Worm (Caenorhabditis elegans): ENCODE measurements around the gene srz-83.

The srz-83 gene

ce11 chrIV:3509477-3510063 lies 5.3 kb downstream of the srz-83 start, which contains the start of gene ced-10:
Gene ced-10, minus strand, starts transcription at chrIV:3509527.
- TF ChIP-seq unc-62 (GFP tag; optimal IDR thresholded peaks at IDR 0.05), result no peak

- TF ChIP-seq unc-62 (GFP tag; optimal IDR thresholded peaks at IDR 0.05), result no peak
Measured at ce11 chrIV:3514467-3514866, 10.2 kb downstream of the srz-83 start, which contains the start of gene tsg-101. Gene tsg-101, minus strand, starts transcription at chrIV:3514567.

ce11 chrIV:3515412-3516046 lies 11.3 kb downstream of the srz-83 start:
- TF ChIP-seq unc-62 (GFP tag; optimal IDR thresholded peaks at IDR 0.05), result no peak

- TF ChIP-seq unc-62 (GFP tag; optimal IDR thresholded peaks at IDR 0.05), result no peak
Measured at ce11 chrIV:3516586-3516985, 12.3 kb downstream of the srz-83 start, which contains the start of gene unc-33. Gene unc-33, plus strand, starts transcription at chrIV:3516886.

- no peak for TF ChIP-seq unc-62 (GFP tag; optimal IDR thresholded peaks at IDR 0.05)
Measured at ce11 chrIV:3517582-3517981, 13.3 kb downstream of the srz-83 start.

- no peak for TF ChIP-seq unc-62 (GFP tag; optimal IDR thresholded peaks at IDR 0.05)
Measured at ce11 chrIV:3519352-3519751, 15.1 kb downstream of the srz-83 start.

- no peak for TF ChIP-seq unc-62 (GFP tag; optimal IDR thresholded peaks at IDR 0.05)
Measured at ce11 chrIV:3520374-3520773, 16.1 kb downstream of the srz-83 start.

ce11 chrIV:3520957-3521356 lies 16.7 kb downstream of the srz-83 start:
- TF ChIP-seq unc-62 (GFP tag; optimal IDR thresholded peaks at IDR 0.05), result no peak

ce11 chrIV:3521710-3522109 lies 17.5 kb downstream of the srz-83 start:
- no peak for TF ChIP-seq unc-62 (GFP tag; optimal IDR thresholded peaks at IDR 0.05)

ce11 chrIV:3523419-3523818 lies 19.2 kb downstream of the srz-83 start:
- TF ChIP-seq unc-62 (GFP tag; optimal IDR thresholded peaks at IDR 0.05), result no peak

ce11 chrIV:3524584-3525020 lies 20.4 kb downstream of the srz-83 start:
- no peak for TF ChIP-seq unc-62 (GFP tag; optimal IDR thresholded peaks at IDR 0.05)

- no peak for TF ChIP-seq unc-62 (GFP tag; optimal IDR thresholded peaks at IDR 0.05)
Measured at ce11 chrIV:3526144-3526797, 22.0 kb downstream of the srz-83 start.

- TF ChIP-seq unc-62 (GFP tag; optimal IDR thresholded peaks at IDR 0.05), result no peak
Measured at ce11 chrIV:3526831-3527404, 22.7 kb downstream of the srz-83 start, which contains the start of gene M57.2. Gene M57.2, plus strand, starts transcription at chrIV:3527354.

ce11 chrIV:3527878-3528277 lies 23.6 kb downstream of the srz-83 start:
- TF ChIP-seq unc-62 (GFP tag; optimal IDR thresholded peaks at IDR 0.05), result no peak

- no peak for TF ChIP-seq unc-62 (GFP tag; optimal IDR thresholded peaks at IDR 0.05)
Measured at ce11 chrIV:3531535-3531934, 27.3 kb downstream of the srz-83 start.

- no peak for TF ChIP-seq unc-62 (GFP tag; optimal IDR thresholded peaks at IDR 0.05)
Measured at ce11 chrIV:3532167-3532566, 27.9 kb downstream of the srz-83 start, which contains the start of gene M57.1. Gene M57.1, plus strand, starts transcription at chrIV:3532467.

All from whole organism, dauer.